Worm (Caenorhabditis elegans) whole organism, L1 larva: Measurements from ENCODE around the gene pmk-1.
A peak's percentile ranks its signal among the peaks of the same experiment; 100 is the strongest.
"Not testable (repeated sequence)": the region's sequence is repeated elsewhere in the genome, so short reads cannot be mapped to it uniquely, and the experiment has no call there.

Source experiments
- C04F5.9 ChIP-seq: sonication (generic microtip); optimal IDR thresholded peaks from 2 replicates; lab custom pipeline; 2016; ENCODE audit warnings: missing genetic modification characterization, missing compliant biosample characterization
- C16A3.4 ChIP-seq: fragments of 150-350 bp; optimal IDR thresholded peaks from 2 replicates; lab custom pipeline; 2014; ENCODE audit warnings: missing biosample characterization, missing genetic modification characterization
- F16B12.6 ChIP-seq: fragments of 150-350 bp; optimal IDR thresholded peaks from 2 replicates; lab custom pipeline; 2014; ENCODE audit warnings: missing biosample characterization, missing genetic modification characterization
- aha-1 ChIP-seq: fragments of 150-350 bp; optimal IDR thresholded peaks from 2 replicates; lab custom pipeline; 2014; ENCODE audit warnings: missing biosample characterization, missing genetic modification characterization
- aly-2 ChIP-seq: fragments of 150-350 bp; optimal IDR thresholded peaks from 2 replicates; lab custom pipeline; 2014; ENCODE audit warnings: missing biosample characterization, missing genetic modification characterization
- blmp-1 ChIP-seq: fragments of 150-350 bp; optimal IDR thresholded peaks from 2 replicates; lab custom pipeline; 2014; ENCODE audit warnings: missing biosample characterization, missing genetic modification characterization
- ceh-63 ChIP-seq: fragments of 200-800 bp; sonication (Bioruptor generic); optimal IDR thresholded peaks from 2 replicates; lab custom pipeline; 2018; ENCODE audit warnings: mild to moderate bottlenecking, missing genetic modification characterization, missing compliant biosample characterization
- ceh-8 ChIP-seq: fragments of 200-800 bp; sonication (Bioruptor generic); optimal IDR thresholded peaks from 2 replicates; lab custom pipeline; 2018; ENCODE audit warnings: mild to moderate bottlenecking, missing genetic modification characterization, moderate library complexity, missing compliant biosample characterization
- dpl-1 ChIP-seq, 3 experiments: fragments of 150-350 bp in 2 of 3; sonication (generic microtip) in 1 of 3; optimal IDR thresholded peaks; 2 replicates each; lab custom pipeline; 2014 to 2017; ENCODE audit warnings: missing biosample characterization in 3 of 3, missing genetic modification characterization in 3 of 3, missing genetic modification reagents in 3 of 3
- dsc-1 ChIP-seq: sonication (generic microtip); optimal IDR thresholded peaks from 2 replicates; lab custom pipeline; 2016; ENCODE audit warnings: mild to moderate bottlenecking, missing genetic modification characterization, missing compliant biosample characterization
- efl-1 ChIP-seq, 4 experiments: fragments of 150-350 bp; optimal IDR thresholded peaks in 3 of 4; peaks in 1 of 4; 1 replicate in 1 of 4; 2 replicates in 3 of 4; lab custom pipeline; 2014; ENCODE audit warnings: missing biosample characterization in 2 of 4, missing genetic modification characterization in 2 of 4, missing genetic modification reagents in 2 of 4
- egl-13 ChIP-seq: sonication (generic microtip); optimal IDR thresholded peaks from 2 replicates; lab custom pipeline; 2016; ENCODE audit warnings: missing genotype, missing genetic modification reagents, missing genetic modification characterization, missing compliant biosample characterization
- ets-5 ChIP-seq: fragments of 200-800 bp; sonication (Bioruptor generic); IDR thresholded peaks from 2 replicates; pipeline ENCODE4 v1.3.6; 2022; ENCODE audit warnings: missing genetic modification characterization, missing compliant biosample characterization
- fkh-8 ChIP-seq: sonication (generic microtip); optimal IDR thresholded peaks from 2 replicates; lab custom pipeline; 2016; ENCODE audit warnings: mild to moderate bottlenecking, missing genetic modification characterization, missing compliant biosample characterization
- hlh-4 ChIP-seq: sonication (generic microtip); optimal IDR thresholded peaks from 2 replicates; lab custom pipeline; 2016; ENCODE audit warnings: mild to moderate bottlenecking, missing genetic modification characterization, missing compliant biosample characterization
- irx-1 ChIP-seq: sonication (generic microtip); optimal IDR thresholded peaks from 2 replicates; lab custom pipeline; 2016; ENCODE audit warnings: missing genetic modification characterization, missing compliant biosample characterization
- isw-1 ChIP-seq: fragments of 200-800 bp; sonication (Bioruptor generic); IDR thresholded peaks from 2 replicates; pipeline ENCODE4 v1.3.6; 2022; ENCODE audit warnings: missing genetic modification characterization, missing compliant biosample characterization
- lin-13 ChIP-seq: fragments of 150-350 bp; optimal IDR thresholded peaks from 2 replicates; lab custom pipeline; 2014; ENCODE audit warnings: missing biosample characterization, missing genetic modification reagents, missing genetic modification characterization
- lsy-2 ChIP-seq, 2 experiments: fragments of 150-350 bp; optimal IDR thresholded peaks; 2 replicates each; lab custom pipeline; 2014; ENCODE audit warnings: missing biosample characterization in 2 of 2, missing genetic modification characterization in 2 of 2
- nhr-11 ChIP-seq: fragments of 150-350 bp; optimal IDR thresholded peaks from 2 replicates; lab custom pipeline; 2014; ENCODE audit warnings: missing biosample characterization, missing genetic modification characterization
- nhr-20 ChIP-seq: sonication (generic microtip); optimal IDR thresholded peaks from 2 replicates; lab custom pipeline; 2016; ENCODE audit warnings: mild to moderate bottlenecking, missing genetic modification characterization, missing compliant biosample characterization
- nhr-237 ChIP-seq: fragments of 150-350 bp; optimal IDR thresholded peaks from 2 replicates; lab custom pipeline; 2014; ENCODE audit warnings: missing biosample characterization, missing genetic modification characterization
- pax-3 ChIP-seq: fragments of 200-800 bp; sonication (Bioruptor generic); optimal IDR thresholded peaks from 2 replicates; lab custom pipeline; 2018; ENCODE audit warnings: mild to moderate bottlenecking, missing genetic modification characterization, moderate library complexity, missing compliant biosample characterization
- pqm-1 ChIP-seq: sonication (generic microtip); optimal IDR thresholded peaks from 3 replicates; lab custom pipeline; 2017; ENCODE audit warnings: missing biosample characterization, missing genetic modification characterization
- snpc-4 ChIP-seq: fragments of 150-350 bp; optimal IDR thresholded peaks from 2 replicates; lab custom pipeline; 2014; ENCODE audit warnings: missing biosample characterization, missing genetic modification characterization
- snu-23 ChIP-seq: sonication (generic microtip); optimal IDR thresholded peaks from 2 replicates; lab custom pipeline; 2016; ENCODE audit warnings: missing genetic modification characterization, missing compliant biosample characterization
- sox-4 ChIP-seq: sonication (generic microtip); optimal IDR thresholded peaks from 2 replicates; lab custom pipeline; 2016; ENCODE audit warnings: missing genetic modification characterization, missing compliant biosample characterization
- tlp-1 ChIP-seq: fragments of 150-350 bp; optimal IDR thresholded peaks from 2 replicates; lab custom pipeline; 2014; ENCODE audit warnings: missing biosample characterization, missing genetic modification characterization
- unc-30 ChIP-seq: sonication (generic microtip); optimal IDR thresholded peaks from 2 replicates; lab custom pipeline; 2017; ENCODE audit warnings: missing biosample characterization, missing genetic modification characterization
- unc-62 ChIP-seq: fragments of 150-350 bp; optimal IDR thresholded peaks from 2 replicates; lab custom pipeline; 2014; ENCODE audit warnings: missing biosample characterization, missing genetic modification reagents, missing genetic modification characterization
- unc-86 ChIP-seq: sonication (generic microtip); optimal IDR thresholded peaks from 2 replicates; lab custom pipeline; 2016; ENCODE audit warnings: missing genetic modification characterization, missing compliant biosample characterization
- xbp-1 ChIP-seq: sonication (generic microtip); optimal IDR thresholded peaks from 2 replicates; lab custom pipeline; 2016; ENCODE audit warnings: missing genetic modification characterization, missing compliant biosample characterization
- ztf-11 ChIP-seq, 2 experiments: sonication (generic microtip); optimal IDR thresholded peaks; 2 replicates each; lab custom pipeline; 2016 to 2017; ENCODE audit warnings: missing genetic modification characterization in 2 of 2, missing biosample characterization in 1 of 2, missing compliant biosample characterization in 1 of 2

pmk-1 gene

ce11 chrIV:8118790-8119189 lies 29.8 kb upstream of the pmk-1 start, which contains the start of gene F42G8.8:
Gene F42G8.8, plus strand, starts transcription at chrIV:8119090.
- no peak for TF ChIP-seq aly-2 (tag; lab: Kevin White, UChicago)
- no peak for TF ChIP-seq nhr-11 (tag; lab: Kevin White, UChicago)
- no peak for TF ChIP-seq C04F5.9 (tag; lab: Kevin White, UChicago)
- TF ChIP-seq ztf-11 (tag; optimal IDR thresholded peaks at IDR 0.05; lab: Kevin White, UChicago): no peak
- no peak for TF ChIP-seq nhr-237 (tag; lab: Kevin White, UChicago)
- no peak for TF ChIP-seq pqm-1 (tag; lab: Kevin White, UChicago)
- TF ChIP-seq aha-1 (tag; lab: Kevin White, UChicago): no peak
- no peak for TF ChIP-seq nhr-20
- TF ChIP-seq sox-4: no peak
- no peak for TF ChIP-seq irx-1 (tag; lab: Kevin White, UChicago)
- no peak for TF ChIP-seq ceh-8 (GFP tag; lab: Kevin White, UChicago)
- TF ChIP-seq ets-5 (GFP tag; lab: Robert Waterston, UW): no peak
- no peak for TF ChIP-seq egl-13 (tag; lab: Kevin White, UChicago)
- no peak for TF ChIP-seq tlp-1 (tag; lab: Kevin White, UChicago)
- no peak for TF ChIP-seq unc-62
- no peak for TF ChIP-seq ceh-63 (GFP tag; lab: Kevin White, UChicago)
- TF ChIP-seq snu-23 (GFP tag; lab: Kevin White, UChicago): no peak
- no peak for TF ChIP-seq lin-13 (GFP tag; lab: Kevin White, UChicago)
- no peak for TF ChIP-seq F16B12.6 (tag; lab: Kevin White, UChicago)
- no peak for TF ChIP-seq xbp-1 (tag; lab: Kevin White, UChicago)

DNA sequence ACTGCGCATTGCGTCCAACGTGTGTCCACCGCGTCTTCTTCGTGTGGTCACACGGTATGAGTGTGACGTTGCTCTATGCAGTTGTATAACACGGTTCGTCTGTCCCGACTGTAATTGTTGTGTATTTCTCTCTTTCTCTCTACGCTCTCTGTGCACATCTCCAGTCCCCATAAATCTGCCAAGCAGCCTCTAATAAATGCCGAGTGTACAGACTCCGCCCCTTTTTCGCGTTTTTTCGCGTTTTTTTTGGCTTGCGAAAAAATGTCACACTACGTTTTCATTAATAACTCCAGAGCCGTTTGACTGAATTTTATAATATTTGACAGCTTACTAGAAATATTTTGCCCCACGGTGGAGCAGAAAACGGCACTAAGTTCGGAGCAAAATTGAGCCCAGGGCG lies 26.2 kb upstream of the pmk-1 start, which contains the start of gene erp-44.3:
Gene erp-44.3, plus strand, starts transcription at position 301 of the 400 bp plus-strand sequence.
- TF ChIP-seq nhr-20; unc-86 (tag; lab: Kevin White, UChicago); snpc-4: not testable (repeated sequence)

DNA sequence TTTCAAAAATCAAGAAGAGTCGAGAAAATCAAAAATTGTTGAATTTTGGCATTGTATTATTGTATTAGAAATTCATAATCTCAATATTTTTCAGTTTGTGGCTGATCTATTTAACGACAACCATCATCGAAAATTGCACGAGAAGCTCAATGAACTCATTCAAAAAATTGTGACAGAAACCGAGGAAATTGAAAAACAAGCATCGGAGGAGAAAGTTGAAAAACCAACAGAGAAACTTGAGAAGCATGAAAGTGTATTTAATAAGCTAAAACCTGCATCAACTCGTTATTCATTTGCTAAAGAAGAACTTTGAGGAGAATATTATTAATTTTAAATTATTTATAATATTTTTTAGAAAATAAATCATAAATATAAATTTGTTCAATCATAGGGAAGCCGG lies 21.7 kb upstream of the pmk-1 start, which contains the start of gene ceph-41:
Gene ceph-41, plus strand, starts transcription at position 301 of the 400 bp plus-strand sequence.
- TF ChIP-seq hlh-4 (no peak), efl-1 (optimal IDR thresholded peaks at IDR 0.05; lab: Kevin White, UChicago) (no peak), efl-1 (GFP tag; optimal IDR thresholded peaks at IDR 0.05 in 1 of 2; lab: Kevin White, UChicago) (peak in 1 of 2 experiments; percentile 18)

DNA sequence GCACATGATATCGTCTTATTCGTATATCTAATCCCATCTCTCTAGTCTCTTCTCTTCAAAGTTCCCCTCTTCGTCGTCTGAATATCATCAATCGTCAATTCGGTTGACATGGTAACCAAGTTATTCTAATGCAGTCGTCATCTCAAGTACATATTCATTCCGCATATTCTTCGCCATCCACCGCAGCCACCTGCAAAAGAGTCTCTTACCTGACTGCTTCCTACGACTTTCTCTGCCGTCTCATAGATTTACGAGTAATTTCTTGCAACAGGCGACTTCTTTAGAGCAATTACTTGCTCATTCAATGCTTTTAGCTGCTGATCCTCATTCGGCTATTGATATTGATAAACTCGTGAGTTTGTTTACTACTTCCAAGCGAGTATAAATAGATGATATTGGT lies 21.2 kb upstream of the pmk-1 start:
- TF ChIP-seq fkh-8 (tag; lab: Kevin White, UChicago): peak; percentile 85
- no peak for TF ChIP-seq ztf-11 (tag; optimal IDR thresholded peaks at IDR 0.05; lab: Kevin White, UChicago)
- TF ChIP-seq blmp-1 (tag; lab: Kevin White, UChicago): no peak
- TF ChIP-seq sox-4: peak; percentile 57
- peak; percentile 70 for TF ChIP-seq dsc-1 (tag; lab: Kevin White, UChicago)
- no peak for TF ChIP-seq isw-1
- peak; percentile 44 for TF ChIP-seq pax-3
- no peak for TF ChIP-seq C16A3.4 (tag; lab: Kevin White, UChicago)
- TF ChIP-seq egl-13 (tag; lab: Kevin White, UChicago): peak; percentile 1
- no peak for TF ChIP-seq aha-1 (tag; lab: Kevin White, UChicago)

ce11 chrIV:8130131-8130611 lies 18.4 kb upstream of the pmk-1 start, which contains the start of the genes ndub-11 and moc-3:
Gene ndub-11, minus strand, starts transcription at chrIV:8130231.
Gene moc-3, plus strand, starts transcription at chrIV:8130561.
- no peak for TF ChIP-seq aha-1 (tag; lab: Kevin White, UChicago)
- TF ChIP-seq unc-30 (tag; lab: Kevin White, UChicago): no peak
- no peak for TF ChIP-seq tlp-1 (tag; lab: Kevin White, UChicago)
- TF ChIP-seq dpl-1 (GFP tag; optimal IDR thresholded peaks at IDR 0.05; lab: Kevin White, UChicago): peak in 1 of 3 experiments; percentile 25
- no peak for TF ChIP-seq aly-2 (tag; lab: Kevin White, UChicago)
- peak in 1 of 2 experiments; percentile 9 for TF ChIP-seq lsy-2 (tag; optimal IDR thresholded peaks at IDR 0.05; lab: Kevin White, UChicago)
